Fruit fly (Drosophila melanogaster) whole organism, embryonic: ENCODE results near the gene CG13670.
A peak's percentile ranks its signal among the peaks of the same experiment; 100 is the strongest.

ENCODE experiments used
- Ada2b ChIP-seq: fragments of 200-800 bp; sonication (Bioruptor generic); IDR thresholded peaks from 2 replicates; pipeline ENCODE4 v1.3.6; 2022; ENCODE audit warnings: missing biosample characterization, missing genetic modification characterization
- BEAF-32 ChIP-seq: fragments of 200-800 bp; sonication (Bioruptor generic); optimal IDR thresholded peaks from 3 replicates; lab custom pipeline; 2017; ENCODE audit warnings: missing biosample characterization, missing genetic modification characterization, mild to moderate bottlenecking, moderate library complexity, missing genetic modification reagents
- CG1024 ChIP-seq: fragments of 200-800 bp; sonication (Bioruptor generic); IDR thresholded peaks from 2 replicates; pipeline ENCODE4 v1.3.6; 2022; ENCODE audit warnings: missing biosample characterization, missing genetic modification characterization
- CG10543 ChIP-seq: fragments of 200-800 bp; sonication (Bioruptor generic); optimal IDR thresholded peaks from 3 replicates; lab custom pipeline; 2017; ENCODE audit warnings: missing biosample characterization, mild to moderate bottlenecking, missing genetic modification characterization, moderate library complexity
- CG10565 ChIP-seq: fragments of 200-800 bp; sonication (Bioruptor generic); optimal IDR thresholded peaks from 3 replicates; lab custom pipeline; 2016; ENCODE audit warnings: missing biosample characterization, mild to moderate bottlenecking, missing genetic modification characterization
- CG10654 ChIP-seq: fragments of 200-800 bp; sonication (Bioruptor generic); optimal IDR thresholded peaks from 2 replicates; lab custom pipeline; 2016; ENCODE audit warnings: missing biosample characterization, missing genetic modification characterization
- CG11085 ChIP-seq: fragments of 200-800 bp; sonication (Bioruptor generic); IDR thresholded peaks from 2 replicates; pipeline ENCODE4 v1.3.6; 2022; ENCODE audit warnings: missing biosample characterization, missing genetic modification characterization
- CG11696 ChIP-seq: fragments of 200-800 bp; sonication (Bioruptor generic); IDR thresholded peaks from 2 replicates; pipeline ENCODE4 v1.3.6; 2022; ENCODE audit warnings: missing biosample characterization, missing genetic modification characterization
- CG15011 ChIP-seq: fragments of 200-800 bp; sonication (Bioruptor generic); optimal IDR thresholded peaks from 3 replicates; lab custom pipeline; 2018; ENCODE audit warnings: missing biosample characterization, mild to moderate bottlenecking, missing genetic modification characterization
- CG15269 ChIP-seq: fragments of 200-800 bp; sonication (Bioruptor generic); optimal IDR thresholded peaks from 2 replicates; lab custom pipeline; 2018; ENCODE audit warnings: missing biosample characterization, mild to moderate bottlenecking, missing genetic modification characterization, moderate library complexity
- CG17568 ChIP-seq: fragments of 200-800 bp; sonication (Bioruptor generic); optimal IDR thresholded peaks from 2 replicates; lab custom pipeline; 2018; ENCODE audit warnings: missing biosample characterization, mild to moderate bottlenecking, missing genetic modification characterization, moderate library complexity
- CG17829 ChIP-seq: fragments of 200-800 bp; optimal IDR thresholded peaks from 2 replicates; lab custom pipeline; 2019; ENCODE audit warnings: missing biosample characterization, mild to moderate bottlenecking, missing genetic modification characterization, moderate library complexity
- CG2875 ChIP-seq: fragments of 200-800 bp; sonication (Bioruptor generic); optimal IDR thresholded peaks from 2 replicates; lab custom pipeline; 2017; ENCODE audit warnings: missing biosample characterization, mild to moderate bottlenecking, missing genetic modification characterization, missing genetic modification reagents
- CG4404 ChIP-seq: fragments of 200-800 bp; sonication (Bioruptor generic); IDR thresholded peaks from 2 replicates; pipeline ENCODE4 v1.3.6; 2022; ENCODE audit warnings: missing biosample characterization, missing genetic modification characterization
- CG6683 ChIP-seq: fragments of 200-800 bp; sonication (Bioruptor generic); optimal IDR thresholded peaks from 2 replicates; lab custom pipeline; 2017; ENCODE audit warnings: missing biosample characterization, mild to moderate bottlenecking, missing genetic modification characterization, missing genetic modification reagents
- CG6791 ChIP-seq: fragments of 200-800 bp; sonication (Bioruptor generic); IDR thresholded peaks from 3 replicates; pipeline ENCODE4 v1.3.6; 2022; ENCODE audit warnings: missing biosample characterization, missing genetic modification characterization; ENCODE audit not compliant: partially characterized antibody
- CG7745 ChIP-seq: fragments of 200-800 bp; sonication (Bioruptor generic); optimal IDR thresholded peaks from 2 replicates; lab custom pipeline; 2018; ENCODE audit warnings: missing biosample characterization, mild to moderate bottlenecking, missing genetic modification characterization, moderate library complexity
- Camta ChIP-seq: fragments of 200-800 bp; sonication (Bioruptor generic); optimal IDR thresholded peaks from 2 replicates; lab custom pipeline; 2016; ENCODE audit warnings: missing biosample characterization, missing genetic modification characterization
- Chrac-16 ChIP-seq: fragments of 200-800 bp; sonication (Bioruptor generic); optimal IDR thresholded peaks from 3 replicates; lab custom pipeline; 2016; ENCODE audit warnings: missing biosample characterization, missing genetic modification characterization
- Ets65A ChIP-seq: fragments of 200-800 bp; sonication (Bioruptor generic); peaks from one replicate; lab custom pipeline; 2016; ENCODE audit warnings: missing biosample characterization, missing genetic modification characterization
- Gsc ChIP-seq: fragments of 200-800 bp; sonication (Bioruptor generic); IDR thresholded peaks from 2 replicates; pipeline ENCODE4 v1.3.6; 2022; ENCODE audit warnings: missing biosample characterization, missing genetic modification characterization
- HLH3B ChIP-seq: fragments of 200-800 bp; sonication (Bioruptor generic); IDR thresholded peaks from 2 replicates; pipeline ENCODE4 v1.3.6; 2022; ENCODE audit warnings: missing biosample characterization, missing genetic modification characterization
- HmgD ChIP-seq: fragments of 200-800 bp; sonication (Bioruptor generic); optimal IDR thresholded peaks from 3 replicates; lab custom pipeline; 2016; ENCODE audit warnings: missing biosample characterization, missing genetic modification characterization
- Hr51 ChIP-seq, 2 experiments: fragments of 200-800 bp; sonication (Bioruptor generic); optimal IDR thresholded peaks; 2 replicates in 1 of 2; 3 replicates in 1 of 2; lab custom pipeline; 2016 to 2018; ENCODE audit warnings: missing biosample characterization in 2 of 2, missing genetic modification characterization in 2 of 2, mild to moderate bottlenecking in 1 of 2, moderate library complexity in 1 of 2
- MESR4 ChIP-seq: fragments of 200-800 bp; sonication (Bioruptor generic); optimal IDR thresholded peaks from 2 replicates; lab custom pipeline; 2018; ENCODE audit warnings: missing biosample characterization, mild to moderate bottlenecking, missing genetic modification characterization, moderate library complexity
- NK7.1 ChIP-seq: fragments of 200-800 bp; sonication (Bioruptor generic); optimal IDR thresholded peaks from 3 replicates; lab custom pipeline; 2016; ENCODE audit warnings: missing biosample characterization, missing genetic modification characterization
- Optix ChIP-seq: fragments of 200-800 bp; sonication (Bioruptor generic); IDR thresholded peaks from 3 replicates; pipeline ENCODE4 v1.3.6; 2022; ENCODE audit warnings: missing biosample characterization, missing genetic modification characterization
- Poxn ChIP-seq: fragments of 200-800 bp; sonication (Bioruptor generic); IDR thresholded peaks from 2 replicates; pipeline ENCODE4 v1.3.6; 2022; ENCODE audit warnings: missing biosample characterization, missing genetic modification characterization
- Side ChIP-seq: fragments of 200-800 bp; sonication (Bioruptor generic); optimal IDR thresholded peaks from 2 replicates; lab custom pipeline; 2016; ENCODE audit warnings: missing biosample characterization, missing genetic modification characterization
- Sox102F ChIP-seq: fragments of 200-800 bp; sonication (Bioruptor generic); optimal IDR thresholded peaks from 2 replicates; lab custom pipeline; 2018; ENCODE audit warnings: missing biosample characterization, mild to moderate bottlenecking, missing genetic modification characterization, moderate library complexity
- TFAM ChIP-seq: fragments of 200-800 bp; sonication (Bioruptor generic); optimal IDR thresholded peaks from 2 replicates; lab custom pipeline; 2017; ENCODE audit warnings: missing biosample characterization, missing genetic modification characterization, inconsistent platforms
- Xbp1 ChIP-seq: fragments of 200-800 bp; sonication (Bioruptor generic); optimal IDR thresholded peaks from 3 replicates; lab custom pipeline; 2016; ENCODE audit warnings: missing biosample characterization, mild to moderate bottlenecking, missing genetic modification characterization
- Xrp1 ChIP-seq: fragments of 200-800 bp; sonication (Bioruptor generic); IDR thresholded peaks from 2 replicates; pipeline ENCODE4 v1.3.6; 2022; ENCODE audit warnings: missing biosample characterization, missing genetic modification characterization
- ac ChIP-seq: fragments of 200-800 bp; sonication (Bioruptor generic); optimal IDR thresholded peaks from 3 replicates; lab custom pipeline; 2017; ENCODE audit warnings: missing biosample characterization, mild to moderate bottlenecking, missing genetic modification characterization
- al ChIP-seq: fragments of 200-800 bp; sonication (Bioruptor generic); IDR thresholded peaks from 2 replicates; pipeline ENCODE4 v1.3.6; 2022; ENCODE audit warnings: missing biosample characterization, missing genetic modification characterization
- bsh ChIP-seq, 2 experiments: fragments of 200-800 bp; sonication (Bioruptor generic); optimal IDR thresholded peaks; 2 replicates each; lab custom pipeline; 2017 to 2018; ENCODE audit warnings: mild to moderate bottlenecking in 2 of 2, missing biosample characterization in 2 of 2, missing genetic modification characterization in 2 of 2, moderate library complexity in 1 of 2
- crp ChIP-seq, 2 experiments: fragments of 200-800 bp; sonication (Bioruptor generic); optimal IDR thresholded peaks; 2 replicates in 1 of 2; 3 replicates in 1 of 2; lab custom pipeline; 2017; ENCODE audit warnings: missing biosample characterization in 2 of 2, missing genetic modification characterization in 2 of 2, mild to moderate bottlenecking in 1 of 2, moderate library complexity in 1 of 2
- emc ChIP-seq: fragments of 200-800 bp; sonication (Bioruptor generic); optimal IDR thresholded peaks from 2 replicates; lab custom pipeline; 2016; ENCODE audit warnings: missing biosample characterization, missing genetic modification characterization
- grn ChIP-seq: fragments of 200-800 bp; sonication (Bioruptor generic); optimal IDR thresholded peaks from 3 replicates; lab custom pipeline; 2017; ENCODE audit warnings: missing biosample characterization, missing genetic modification characterization
- ham ChIP-seq: fragments of 200-800 bp; sonication (Bioruptor generic); IDR thresholded peaks from 2 replicates; pipeline ENCODE4 v1.3.6; 2022; ENCODE audit warnings: missing biosample characterization, missing genetic modification characterization
- inv ChIP-seq: fragments of 200-800 bp; sonication (Bioruptor generic); IDR thresholded peaks from 2 replicates; pipeline ENCODE4 v1.3.6; 2022; ENCODE audit warnings: missing biosample characterization, missing genetic modification characterization; ENCODE audit not compliant: partially characterized antibody
- sisA ChIP-seq: fragments of 200-800 bp; sonication (Bioruptor generic); IDR thresholded peaks from 2 replicates; pipeline ENCODE4 v1.3.6; 2022; ENCODE audit warnings: missing biosample characterization, missing genetic modification characterization
- slbo ChIP-seq: fragments of 200-800 bp; sonication (Bioruptor generic); IDR thresholded peaks from 2 replicates; pipeline ENCODE4 v1.3.6; 2022; ENCODE audit warnings: missing biosample characterization, missing genetic modification characterization
- slou ChIP-seq: fragments of 200-800 bp; sonication (Bioruptor generic); optimal IDR thresholded peaks from 3 replicates; lab custom pipeline; 2016; ENCODE audit warnings: missing biosample characterization, missing genetic modification characterization
- ssp ChIP-seq: fragments of 200-800 bp; sonication (Bioruptor generic); IDR thresholded peaks from 2 replicates; pipeline ENCODE4 v1.3.6; 2022; ENCODE audit warnings: missing biosample characterization, missing genetic modification characterization
- tio ChIP-seq: fragments of 200-800 bp; sonication (Bioruptor generic); optimal IDR thresholded peaks from 2 replicates; lab custom pipeline; 2017; ENCODE audit warnings: missing biosample characterization, missing genetic modification characterization, inconsistent platforms
- toy ChIP-seq: fragments of 200-800 bp; sonication (Bioruptor generic); IDR thresholded peaks from 2 replicates; pipeline ENCODE4 v1.3.6; 2022; ENCODE audit warnings: missing biosample characterization, missing genetic modification characterization
- trem ChIP-seq: fragments of 200-800 bp; optimal IDR thresholded peaks from 3 replicates; lab custom pipeline; 2019; ENCODE audit warnings: missing biosample characterization, mild to moderate bottlenecking, missing genetic modification characterization, moderate library complexity
- tup ChIP-seq: fragments of 200-800 bp; sonication (Bioruptor generic); optimal IDR thresholded peaks from 2 replicates; lab custom pipeline; 2016; ENCODE audit warnings: missing biosample characterization, mild to moderate bottlenecking, missing genetic modification characterization, moderate library complexity
- vnd ChIP-seq: fragments of 200-800 bp; sonication (Bioruptor generic); IDR thresholded peaks from 3 replicates; pipeline ENCODE4 v1.3.6; 2022; ENCODE audit warnings: missing biosample characterization, missing genetic modification characterization; ENCODE audit not compliant: partially characterized antibody
- zfh2 ChIP-seq: fragments of 200-800 bp; sonication (Bioruptor generic); optimal IDR thresholded peaks from 2 replicates; lab custom pipeline; 2016; ENCODE audit warnings: missing biosample characterization, missing genetic modification characterization

CG13670 gene

dm6 chr3L:8360643-8361110 is 40.1 kb downstream of the CG13670 start, which contains the start of gene Idh (continued):
- TF ChIP-seq CG10543 (GFP tag; lab: Kevin White, UChicago) = peak; percentile 46
- no peak for TF ChIP-seq Side (GFP tag; lab: Kevin White, UChicago)
- no peak for TF ChIP-seq inv (GFP tag; lab: Robert Waterston, UW)
- TF ChIP-seq al (GFP tag; lab: Robert Waterston, UW) = no peak
- TF ChIP-seq zfh2 (GFP tag; lab: Kevin White, UChicago) = no peak
- TF ChIP-seq ac (GFP tag; lab: Kevin White, UChicago) = no peak
- TF ChIP-seq Gsc (GFP tag; lab: Robert Waterston, UW) = no peak
- peak; percentile 34 for TF ChIP-seq CG15269
- TF ChIP-seq crp (GFP tag; optimal IDR thresholded peaks at IDR 0.05; lab: Kevin White, UChicago) = peak; percentile 17 to 92
- TF ChIP-seq CG10565 = no peak
- no peak for TF ChIP-seq MESR4
- no peak for TF ChIP-seq tup (GFP tag; lab: Kevin White, UChicago)
- no peak for TF ChIP-seq CG11696 (GFP tag; lab: Robert Waterston, UW)
- no peak for TF ChIP-seq CG17829
- no peak for TF ChIP-seq HmgD (GFP tag; lab: Kevin White, UChicago)
- no peak for TF ChIP-seq TFAM (GFP tag; lab: Kevin White, UChicago)
- peak; percentile 54 for TF ChIP-seq grn (GFP tag; lab: Kevin White, UChicago)
- TF ChIP-seq slbo (GFP tag; lab: Robert Waterston, UW) = no peak
- no peak for TF ChIP-seq Poxn (GFP tag; lab: Robert Waterston, UW)
- TF ChIP-seq vnd = no peak
- TF ChIP-seq NK7.1 (GFP tag; lab: Kevin White, UChicago) = no peak
- no peak for TF ChIP-seq Camta (GFP tag; lab: Kevin White, UChicago)
- TF ChIP-seq CG7745 = no peak
- TF ChIP-seq toy (GFP tag; lab: Robert Waterston, UW) = no peak
- no peak for TF ChIP-seq ssp (GFP tag; lab: Robert Waterston, UW)
- peak; percentile 30 for TF ChIP-seq Sox102F (GFP tag; lab: Kevin White, UChicago)
- TF ChIP-seq Ets65A (GFP tag; lab: Kevin White, UChicago) = no peak
- TF ChIP-seq bsh (GFP tag; optimal IDR thresholded peaks at IDR 0.05; lab: Kevin White, UChicago) = no peak
- TF ChIP-seq CG11085 (GFP tag; lab: Robert Waterston, UW) = no peak
- no peak for TF ChIP-seq Xrp1 (GFP tag; lab: Robert Waterston, UW)
- 0 out of 3 replicates have a peak, but pooled peaks have one; percentile 31 for TF ChIP-seq CG6791
- TF ChIP-seq CG17568 (GFP tag; lab: Kevin White, UChicago) = peak; percentile 35
- peak in 1 of 2 experiments; percentile 29 for TF ChIP-seq Hr51 (GFP tag; optimal IDR thresholded peaks at IDR 0.05; lab: Kevin White, UChicago)
- no peak for TF ChIP-seq tio (GFP tag; lab: Kevin White, UChicago)
- TF ChIP-seq CG10654 (GFP tag; lab: Kevin White, UChicago) = no peak
- TF ChIP-seq CG2875 (GFP tag; lab: Kevin White, UChicago) = no peak
- peak; percentile 5 for TF ChIP-seq CG6683 (GFP tag; lab: Kevin White, UChicago)
- no peak for TF ChIP-seq CG15011
- peak; percentile 52 for TF ChIP-seq BEAF-32 (GFP tag; lab: Kevin White, UChicago)
- TF ChIP-seq Optix = no peak
- TF ChIP-seq Xbp1 = no peak
- no peak for TF ChIP-seq Ada2b (GFP tag; lab: Robert Waterston, UW)
- TF ChIP-seq CG1024 (GFP tag; lab: Robert Waterston, UW) = no peak
- TF ChIP-seq emc (GFP tag; lab: Kevin White, UChicago) = no peak
- TF ChIP-seq sisA (GFP tag; lab: Robert Waterston, UW) = no peak
- TF ChIP-seq CG4404 = no peak
- TF ChIP-seq slou (GFP tag; lab: Kevin White, UChicago) = no peak
- no peak for TF ChIP-seq trem (tag; lab: Kevin White, UChicago)
- no peak for TF ChIP-seq Chrac-16 (GFP tag; lab: Kevin White, UChicago)
- TF ChIP-seq HLH3B (GFP tag; lab: Robert Waterston, UW) = no peak
- no peak for TF ChIP-seq ham (GFP tag; lab: Robert Waterston, UW)
